Fruit fly (Drosophila melanogaster) whole organism, adult: ENCODE data around the gene CG9961.

Source experiments
- CG14711 ChIP-seq: fragments of 200-800 bp; sonication (Bioruptor generic); optimal IDR thresholded peaks from 2 replicates; lab custom pipeline; 2018; ENCODE audit warnings: missing biosample characterization, mild to moderate bottlenecking, missing genetic modification characterization, moderate library complexity
- CG1620 ChIP-seq: fragments of 200-800 bp; sonication (Bioruptor generic); optimal IDR thresholded peaks from 2 replicates; lab custom pipeline; 2016; ENCODE audit warnings: missing biosample characterization, missing genetic modification characterization
- CG33017 ChIP-seq: fragments of 200-800 bp; sonication (Bioruptor generic); optimal IDR thresholded peaks from 2 replicates; lab custom pipeline; 2018; ENCODE audit warnings: missing biosample characterization, mild to moderate bottlenecking, missing genetic modification characterization, moderate library complexity
- CG5204 ChIP-seq: fragments of 200-800 bp; sonication (Bioruptor generic); optimal IDR thresholded peaks from 2 replicates; lab custom pipeline; 2016; ENCODE audit warnings: missing biosample characterization, missing genetic modification characterization
- CG7045 ChIP-seq: fragments of 200-800 bp; sonication (Bioruptor generic); optimal IDR thresholded peaks from 2 replicates; lab custom pipeline; 2017; ENCODE audit warnings: missing biosample characterization, mild to moderate bottlenecking, missing genetic modification characterization
- Crg-1 ChIP-seq: fragments of 200-800 bp; sonication (Bioruptor generic); optimal IDR thresholded peaks from 2 replicates; lab custom pipeline; 2016; ENCODE audit warnings: missing biosample characterization, missing genetic modification characterization
- Hr96 ChIP-seq: fragments of 200-800 bp; sonication (Bioruptor generic); optimal IDR thresholded peaks from 2 replicates; lab custom pipeline; 2016; ENCODE audit warnings: missing biosample characterization, missing genetic modification characterization
- cnc ChIP-seq, 2 experiments: fragments of >200 bp; optimal IDR thresholded peaks; 2 replicates each; lab custom pipeline; 2017
- kay ChIP-seq: fragments of 200-800 bp; sonication (Bioruptor generic); peaks from one replicate; lab custom pipeline; 2016; ENCODE audit warnings: missing biosample characterization, missing genetic modification characterization, borderline replicate concordance

- TF ChIP-seq CG7045 (GFP tag; lab: Kevin White, UChicago) (no peak), CG5204 (GFP tag; lab: Kevin White, UChicago) (no peak), cnc (optimal IDR thresholded peaks at IDR 0.05; lab: Kevin White, UChicago) (no peak), Hr96 (GFP tag; lab: Kevin White, UChicago) (no peak), kay (GFP tag; lab: Kevin White, UChicago) (no peak), Crg-1 (no peak), CG33017 (no peak), CG14711 (no peak), CG1620 (no peak)
These were observed 12.4 kb downstream of the CG9961 start for dm6 chr2L:2732139-2732830.
